Fruit fly (Drosophila melanogaster) whole organism, embryonic: ENCODE measurements around the gene CG4313.

ENCODE experiments used
- Adf1 ChIP-seq: fragments of 200-800 bp; sonication (Bioruptor generic); IDR thresholded peaks from 2 replicates; pipeline ENCODE4 v1.3.6; 2022; ENCODE audit warnings: missing biosample characterization, missing genetic modification characterization
- Bgb ChIP-seq: fragments of 200-800 bp; sonication (Bioruptor generic); IDR thresholded peaks from 2 replicates; pipeline ENCODE4 v1.3.6; 2022; ENCODE audit warnings: missing biosample characterization, missing genetic modification characterization; ENCODE audit not compliant: partially characterized antibody
- Bteb2 ChIP-seq: fragments of 200-800 bp; sonication (Bioruptor generic); optimal IDR thresholded peaks from 2 replicates; lab custom pipeline; 2016; ENCODE audit warnings: missing biosample characterization, missing genetic modification characterization
- CG10209 ChIP-seq: fragments of 200-800 bp; sonication (Bioruptor generic); optimal IDR thresholded peaks from 3 replicates; lab custom pipeline; 2017; ENCODE audit warnings: missing biosample characterization, mild to moderate bottlenecking, missing genetic modification characterization, missing genetic modification reagents
- CG10267 ChIP-seq: fragments of 200-800 bp; sonication (Bioruptor generic); optimal IDR thresholded peaks from 2 replicates; lab custom pipeline; 2018; ENCODE audit warnings: missing biosample characterization, mild to moderate bottlenecking, missing genetic modification characterization, moderate library complexity
- CG10979 ChIP-seq: fragments of 200-800 bp; sonication (Bioruptor generic); optimal IDR thresholded peaks from 2 replicates; lab custom pipeline; 2018; ENCODE audit warnings: missing biosample characterization, mild to moderate bottlenecking, missing genetic modification characterization, moderate library complexity
- CG11723 ChIP-seq: fragments of 200-800 bp; sonication (Bioruptor generic); optimal IDR thresholded peaks from 2 replicates; lab custom pipeline; 2017; ENCODE audit warnings: missing biosample characterization, mild to moderate bottlenecking, missing genetic modification characterization
- CG13424 ChIP-seq: fragments of 200-800 bp; sonication (Bioruptor generic); optimal IDR thresholded peaks from 2 replicates; lab custom pipeline; 2019; ENCODE audit warnings: missing biosample characterization, mild to moderate bottlenecking, missing genetic modification characterization, moderate library complexity
- CG14441 ChIP-seq: fragments of 200-800 bp; sonication (Bioruptor generic); IDR thresholded peaks from 2 replicates; pipeline ENCODE4 v1.3.6; 2022; ENCODE audit warnings: missing biosample characterization, missing genetic modification characterization
- CG17186 ChIP-seq: fragments of 200-800 bp; sonication (Bioruptor generic); optimal IDR thresholded peaks from 3 replicates; lab custom pipeline; 2017; ENCODE audit warnings: missing biosample characterization, missing genetic modification reagents, missing genetic modification characterization
- CG17385 ChIP-seq: fragments of 200-800 bp; sonication (Bioruptor generic); optimal IDR thresholded peaks from 3 replicates; lab custom pipeline; 2018; ENCODE audit warnings: missing biosample characterization, mild to moderate bottlenecking, missing genetic modification characterization
- CG18476 ChIP-seq: fragments of 200-800 bp; sonication (Bioruptor generic); optimal IDR thresholded peaks from 2 replicates; lab custom pipeline; 2016; ENCODE audit warnings: missing biosample characterization, mild to moderate bottlenecking, missing genetic modification characterization
- CG33213 ChIP-seq: fragments of 200-800 bp; sonication (Bioruptor generic); optimal IDR thresholded peaks from 3 replicates; lab custom pipeline; 2016; ENCODE audit warnings: missing biosample characterization, missing genetic modification characterization
- CG43689 ChIP-seq: fragments of 200-800 bp; sonication (Bioruptor generic); IDR thresholded peaks from 2 replicates; pipeline ENCODE4 v1.3.6; 2022; ENCODE audit warnings: missing biosample characterization, missing genetic modification characterization
- CG4424 ChIP-seq: fragments of 200-800 bp; sonication (Bioruptor generic); optimal IDR thresholded peaks from 3 replicates; lab custom pipeline; 2016; ENCODE audit warnings: missing biosample characterization, missing genetic modification characterization
- CG4820 ChIP-seq: fragments of 200-800 bp; sonication (Bioruptor generic); optimal IDR thresholded peaks from 3 replicates; lab custom pipeline; 2016; ENCODE audit warnings: missing biosample characterization, missing genetic modification characterization
- CG4854 ChIP-seq: fragments of 200-800 bp; sonication (Bioruptor generic); optimal IDR thresholded peaks from 2 replicates; lab custom pipeline; 2016; ENCODE audit warnings: missing biosample characterization, missing genetic modification characterization, inconsistent platforms
- CG6175 ChIP-seq: fragments of 200-800 bp; sonication (Bioruptor generic); IDR thresholded peaks from 3 replicates; pipeline ENCODE4 v1.3.6; 2022; ENCODE audit warnings: missing biosample characterization, missing genetic modification characterization
- CG6683 ChIP-seq: fragments of 200-800 bp; sonication (Bioruptor generic); optimal IDR thresholded peaks from 2 replicates; lab custom pipeline; 2017; ENCODE audit warnings: missing biosample characterization, mild to moderate bottlenecking, missing genetic modification characterization, missing genetic modification reagents
- CkIIα-i1 ChIP-seq: fragments of 200-800 bp; sonication (Bioruptor generic); IDR thresholded peaks from 2 replicates; pipeline ENCODE4 v1.3.6; 2022; ENCODE audit warnings: missing biosample characterization, missing genetic modification characterization
- CrebB ChIP-seq: fragments of 200-800 bp; sonication (Bioruptor generic); optimal IDR thresholded peaks from 3 replicates; lab custom pipeline; 2018; ENCODE audit warnings: missing biosample characterization, mild to moderate bottlenecking, missing genetic modification characterization
- D ChIP-seq, 2 experiments: fragments of 200-800 bp in 1 of 2; fragments of >200 bp in 1 of 2; sonication (Bioruptor generic) in 1 of 2; optimal IDR thresholded peaks; 2 replicates in 1 of 2; 3 replicates in 1 of 2; lab custom pipeline; 2017; ENCODE audit warnings: mild to moderate bottlenecking in 1 of 2, missing biosample characterization in 1 of 2, missing genetic modification characterization in 1 of 2, missing genetic modification reagents in 1 of 2
- Dad ChIP-seq: fragments of 200-800 bp; sonication (Bioruptor generic); optimal IDR thresholded peaks from 3 replicates; lab custom pipeline; 2016; ENCODE audit warnings: missing biosample characterization, missing genetic modification characterization
- Fer2 ChIP-seq: fragments of 200-800 bp; sonication (Bioruptor generic); optimal IDR thresholded peaks from 2 replicates; lab custom pipeline; 2018; ENCODE audit warnings: missing biosample characterization, mild to moderate bottlenecking, missing genetic modification characterization, moderate library complexity
- Gsc ChIP-seq: fragments of 200-800 bp; sonication (Bioruptor generic); IDR thresholded peaks from 2 replicates; pipeline ENCODE4 v1.3.6; 2022; ENCODE audit warnings: missing biosample characterization, missing genetic modification characterization
- H2.0 ChIP-seq: fragments of 200-800 bp; sonication (Bioruptor generic); IDR thresholded peaks from 2 replicates; pipeline ENCODE4 v1.3.6; 2022; ENCODE audit warnings: missing biosample characterization, missing genetic modification characterization
- HLH4C ChIP-seq: fragments of 200-800 bp; sonication (Bioruptor generic); IDR thresholded peaks from 3 replicates; pipeline ENCODE4 v1.3.6; 2022; ENCODE audit warnings: missing biosample characterization, missing genetic modification characterization; ENCODE audit not compliant: partially characterized antibody
- Lim3 ChIP-seq: fragments of 200-800 bp; sonication (Bioruptor generic); IDR thresholded peaks from 2 replicates; pipeline ENCODE4 v1.3.6; 2022; ENCODE audit warnings: missing biosample characterization, missing genetic modification characterization
- Scr ChIP-seq: fragments of 200-800 bp; sonication (Bioruptor generic); IDR thresholded peaks from 2 replicates; pipeline ENCODE4 v1.3.6; 2022; ENCODE audit warnings: missing biosample characterization, missing genetic modification characterization; ENCODE audit not compliant: partially characterized antibody
- ara ChIP-seq: fragments of 200-800 bp; sonication (Bioruptor generic); IDR thresholded peaks from 2 replicates; pipeline ENCODE4 v1.3.6; 2022; ENCODE audit warnings: missing biosample characterization, missing genetic modification characterization
- az2 ChIP-seq: fragments of 200-800 bp; sonication (Bioruptor generic); optimal IDR thresholded peaks from 3 replicates; lab custom pipeline; 2016; ENCODE audit warnings: missing biosample characterization, missing genetic modification characterization
- bowl ChIP-seq: fragments of 200-800 bp; sonication (Bioruptor generic); IDR thresholded peaks from 2 replicates; pipeline ENCODE4 v1.3.6; 2022; ENCODE audit warnings: missing biosample characterization, missing genetic modification characterization
- chm ChIP-seq: fragments of 200-800 bp; sonication (Bioruptor generic); IDR thresholded peaks from 2 replicates; pipeline ENCODE4 v1.3.6; 2022; ENCODE audit warnings: missing biosample characterization, missing genetic modification characterization
- cwo ChIP-seq: fragments of 200-800 bp; sonication (Bioruptor generic); optimal IDR thresholded peaks from 3 replicates; lab custom pipeline; 2017; ENCODE audit warnings: missing biosample characterization, missing genetic modification characterization, mild to moderate bottlenecking, moderate library complexity, missing genetic modification reagents
- dan ChIP-seq: fragments of 200-800 bp; sonication (Bioruptor generic); IDR thresholded peaks from 2 replicates; pipeline ENCODE4 v1.3.6; 2022; ENCODE audit warnings: missing biosample characterization, missing genetic modification characterization
- dpn ChIP-seq, 2 experiments: fragments of 200-800 bp; sonication (Bioruptor generic); optimal IDR thresholded peaks; 3 replicates each; lab custom pipeline; 2016; ENCODE audit warnings: missing biosample characterization in 2 of 2, missing genetic modification characterization in 2 of 2
- gt ChIP-seq: fragments of 200-800 bp; sonication (Bioruptor generic); IDR thresholded peaks from 2 replicates; pipeline ENCODE4 v1.3.6; 2022; ENCODE audit warnings: missing biosample characterization, missing genetic modification characterization
- klu ChIP-seq: fragments of 200-800 bp; sonication (Bioruptor generic); IDR thresholded peaks from 2 replicates; pipeline ENCODE4 v1.3.6; 2022; ENCODE audit warnings: missing biosample characterization, missing genetic modification characterization
- lbe ChIP-seq: fragments of 200-800 bp; sonication (Bioruptor generic); optimal IDR thresholded peaks from 2 replicates; lab custom pipeline; 2016; ENCODE audit warnings: missing biosample characterization, mild to moderate bottlenecking, missing genetic modification characterization
- psq ChIP-seq: fragments of 200-800 bp; sonication (Bioruptor generic); optimal IDR thresholded peaks from 2 replicates; lab custom pipeline; 2017; ENCODE audit warnings: missing biosample characterization, missing genetic modification characterization
- pum ChIP-seq: fragments of 200-800 bp; sonication (Bioruptor generic); optimal IDR thresholded peaks from 2 replicates; lab custom pipeline; 2016; ENCODE audit warnings: missing biosample characterization, missing genetic modification characterization
- ranshi ChIP-seq: fragments of 200-800 bp; sonication (Bioruptor generic); IDR thresholded peaks from 2 replicates; pipeline ENCODE4 v1.3.6; 2022; ENCODE audit warnings: missing biosample characterization, missing genetic modification characterization
- salm ChIP-seq: fragments of 200-800 bp; sonication (Bioruptor generic); optimal IDR thresholded peaks from 2 replicates; lab custom pipeline; 2018; ENCODE audit warnings: missing biosample characterization, mild to moderate bottlenecking, missing genetic modification characterization
- sd ChIP-seq: fragments of 200-800 bp; sonication (Bioruptor generic); optimal IDR thresholded peaks from 3 replicates; lab custom pipeline; 2018; ENCODE audit warnings: missing biosample characterization, mild to moderate bottlenecking, missing genetic modification characterization, moderate library complexity
- slp2 ChIP-seq: fragments of 200-800 bp; sonication (Bioruptor generic); optimal IDR thresholded peaks from 2 replicates; lab custom pipeline; 2016; ENCODE audit warnings: missing biosample characterization, missing genetic modification characterization
- tll ChIP-seq, 2 experiments: fragments of 200-800 bp in 1 of 2; fragments of >200 bp in 1 of 2; sonication (Bioruptor generic) in 1 of 2; optimal IDR thresholded peaks; 2 replicates each; lab custom pipeline; 2017 to 2019; ENCODE audit warnings: missing biosample characterization in 2 of 2, missing genetic modification characterization in 2 of 2, mild to moderate bottlenecking in 1 of 2, moderate library complexity in 1 of 2
- ttk ChIP-seq: fragments of 200-800 bp; sonication (Bioruptor generic); IDR thresholded peaks from 2 replicates; pipeline ENCODE4 v2.1.2; 2022; ENCODE audit warnings: missing biosample characterization, missing genetic modification characterization
- unpg ChIP-seq: fragments of 200-800 bp; sonication (Bioruptor generic); optimal IDR thresholded peaks from 3 replicates; lab custom pipeline; 2018; ENCODE audit warnings: missing biosample characterization, mild to moderate bottlenecking, missing genetic modification characterization, moderate library complexity

The CG4313 gene

DNA sequence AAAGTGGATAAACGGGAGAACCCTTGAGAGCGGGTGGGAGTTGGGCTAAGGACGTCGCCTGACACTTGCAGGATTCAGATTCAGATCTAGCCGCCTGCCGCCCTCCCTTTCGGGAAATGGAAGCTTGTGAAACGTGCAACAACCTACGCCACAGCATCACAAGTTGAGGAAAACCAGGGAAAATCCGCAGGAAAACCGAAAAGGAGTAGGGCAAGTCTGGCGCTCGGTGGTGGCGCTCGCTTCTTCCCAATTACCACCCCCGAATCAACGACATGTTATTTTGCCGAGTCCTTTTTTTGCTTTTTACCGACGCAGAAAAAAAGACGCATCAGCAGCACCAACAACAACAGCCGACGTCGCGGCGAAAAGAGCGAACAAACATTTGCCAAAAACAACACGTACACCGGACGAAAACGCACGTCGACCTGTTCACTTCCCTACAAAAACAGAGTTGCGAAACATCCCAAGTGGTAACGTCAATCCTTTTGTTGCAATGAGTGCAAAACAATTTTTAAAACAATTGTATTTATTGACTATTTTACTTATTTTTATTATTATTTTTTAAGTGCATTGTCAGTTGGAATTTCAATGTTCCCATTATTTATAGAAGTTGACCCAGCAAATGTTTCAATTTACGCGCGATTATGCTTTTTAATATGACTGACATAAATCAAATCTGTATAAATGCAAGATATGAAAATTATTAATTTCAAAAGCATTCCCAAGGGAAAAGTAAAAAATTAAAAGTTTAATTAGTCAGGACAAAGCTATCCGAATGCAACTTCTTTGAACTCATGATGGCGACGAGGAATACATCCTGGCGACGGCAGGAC lies 30.2 kb upstream of the CG4313 start (continued):
- TF ChIP-seq klu (0 out of 2 replicates have a peak, but pooled peaks have one; percentile 24), ranshi (GFP tag; lab: Robert Waterston, UW) (peak; percentile 65), Bteb2 (no peak), CG6175 (no peak), CG17186 (GFP tag; lab: Kevin White, UChicago) (no peak), dpn (GFP tag; optimal IDR thresholded peaks at IDR 0.05; lab: Kevin White, UChicago) (peak in 1 of 2 experiments; percentile 60), CG10267 (peak; percentile 34), CG4424 (GFP tag; lab: Kevin White, UChicago) (peak; percentile 45), HLH4C (GFP tag; lab: Robert Waterston, UW) (no peak), CG6683 (GFP tag; lab: Kevin White, UChicago) (no peak), CrebB (no peak), Fer2 (tag; lab: Kevin White, UChicago) (no peak), pum (GFP tag; lab: Kevin White, UChicago) (no peak), CG17385 (GFP tag; lab: Kevin White, UChicago) (peak; percentile 47), Adf1 (GFP tag; lab: Robert Waterston, UW) (peak; percentile 8; the same call in 1 of the 2 replicates), dan (GFP tag; lab: Robert Waterston, UW) (no peak), chm (GFP tag; lab: Robert Waterston, UW) (peak; percentile 67), psq (GFP tag; lab: Kevin White, UChicago) (no peak), CG14441 (GFP tag; lab: Robert Waterston, UW) (peak; percentile 65), CG13424 (peak; percentile 25), unpg (GFP tag; lab: Kevin White, UChicago) (peak; percentile 48), CG4854 (no peak), cwo (GFP tag; lab: Kevin White, UChicago) (peak; percentile 36), bowl (GFP tag; lab: Robert Waterston, UW) (0 out of 2 replicates have a peak, but pooled peaks have one; percentile 13), CG33213 (GFP tag; lab: Kevin White, UChicago) (no peak), CG18476 (no peak), CG10209 (peak; percentile 35), ttk (peak; percentile 56), H2.0 (GFP tag; lab: Robert Waterston, UW) (0 out of 2 replicates have a peak, but pooled peaks have one; percentile 40), CG4820 (GFP tag; lab: Kevin White, UChicago) (peak; percentile 28), gt (no peak), Gsc (peak; percentile 46; the same call in 1 of the 2 replicates), slp2 (GFP tag; lab: Kevin White, UChicago) (no peak), salm (no peak), CkIIα-i1 (GFP tag; lab: Robert Waterston, UW) (no peak), D (optimal IDR thresholded peaks at IDR 0.05; lab: Kevin White, UChicago) (no peak), D (GFP tag; optimal IDR thresholded peaks at IDR 0.05; lab: Kevin White, UChicago) (peak; percentile 27), CG11723 (GFP tag; lab: Kevin White, UChicago) (peak; percentile 7), tll (GFP tag; optimal IDR thresholded peaks at IDR 0.05; lab: Kevin White, UChicago) (no peak), CG43689 (GFP tag; lab: Robert Waterston, UW) (peak; percentile 35; the same call in 1 of the 2 replicates), az2 (GFP tag; lab: Kevin White, UChicago) (peak; percentile 62), Dad (GFP tag; lab: Kevin White, UChicago) (no peak), lbe (GFP tag; lab: Kevin White, UChicago) (no peak), Lim3 (no peak), Scr (no peak), CG10979 (tag; lab: Kevin White, UChicago) (peak; percentile 43), ara (GFP tag; lab: Robert Waterston, UW) (peak; percentile 49; the same call in 1 of the 2 replicates), sd (tag; lab: Kevin White, UChicago) (no peak), Bgb (GFP tag; lab: Robert Waterston, UW) (no peak)
